Fruit fly (Drosophila melanogaster): Measurements from ENCODE around the gene CG17625.
A peak's percentile ranks its signal among the peaks of the same experiment; 100 is the strongest.

Gene CG17625

dm6 chr3R:22727857-22728256 lies 41.2 kb downstream of the CG17625 start (continued):
- TF ChIP-seq lz (GFP tag; optimal IDR thresholded peaks at IDR 0.05) (peak; percentile 16), CG16779 (tag; optimal IDR thresholded peaks at IDR 0.05) (no peak), CG11294 (GFP tag; IDR thresholded peaks at IDR 0.05) (peak; percentile 41; the same call in 1 of the 2 replicates), eg (GFP tag; IDR thresholded peaks at IDR 0.05) (peak; percentile 87), CG8319 (GFP tag; optimal IDR thresholded peaks at IDR 0.05) (peak; percentile 32), Eip75B (GFP tag; optimal IDR thresholded peaks at IDR 0.05) (no peak), CG3919 (GFP tag; optimal IDR thresholded peaks at IDR 0.05) (no peak)

dm6 chr3R:22732995-22733394 lies 46.3 kb downstream of the CG17625 start:
- TF ChIP-seq dac (GFP tag; optimal IDR thresholded peaks at IDR 0.05) (no peak), CG1621 (tag; optimal IDR thresholded peaks at IDR 0.05) (no peak), CG34406 (GFP tag; optimal IDR thresholded peaks at IDR 0.05) (no peak), fd59A (GFP tag; optimal IDR thresholded peaks at IDR 0.05) (no peak), Sox15 (GFP tag; optimal IDR thresholded peaks at IDR 0.05) (no peak), CG6276 (GFP tag; optimal IDR thresholded peaks at IDR 0.05) (no peak), vri (GFP tag; optimal IDR thresholded peaks at IDR 0.05) (no peak), Hr38 (GFP tag; optimal IDR thresholded peaks at IDR 0.05) (no peak), CG11762 (GFP tag; optimal IDR thresholded peaks at IDR 0.05; ENCODE audit: insufficient read depth) (no peak), CG8119 (GFP tag; IDR thresholded peaks at IDR 0.05) (no peak), fd85E (GFP tag; optimal IDR thresholded peaks at IDR 0.05) (no peak), Ets96B (tag; optimal IDR thresholded peaks at IDR 0.05) (no peak), Lpt (GFP tag; optimal IDR thresholded peaks at IDR 0.05) (no peak), Gug (GFP tag; IDR thresholded peaks at IDR 0.05) (no peak)

dm6 chr3R:22733751-22734150 lies 47.1 kb downstream of the CG17625 start, which contains the start of gene Takl2:
Gene Takl2 (minus strand): TSS chr3R:22733851.
- TF ChIP-seq Ets96B (tag; optimal IDR thresholded peaks at IDR 0.05) (no peak), dsx (GFP tag; optimal IDR thresholded peaks at IDR 0.05; ENCODE audit: poor library complexity, severe bottlenecking) (no peak), CG10631 (GFP tag; optimal IDR thresholded peaks at IDR 0.05) (no peak), dac (GFP tag; optimal IDR thresholded peaks at IDR 0.05) (no peak), CG3919 (GFP tag; optimal IDR thresholded peaks at IDR 0.05) (no peak), Hr4 (GFP tag; optimal IDR thresholded peaks at IDR 0.05) (no peak), net (GFP tag; optimal IDR thresholded peaks at IDR 0.05) (no peak), fd59A (GFP tag; optimal IDR thresholded peaks at IDR 0.05) (no peak), OdsH (GFP tag; optimal IDR thresholded peaks at IDR 0.05) (no peak), Eip75B (GFP tag; optimal IDR thresholded peaks at IDR 0.05) (no peak), Lpt (GFP tag; optimal IDR thresholded peaks at IDR 0.05) (no peak)
